Worm (Caenorhabditis elegans) whole organism, L3 larva: ENCODE results near the gene F13B12.2.
A peak's percentile ranks its signal among the peaks of the same experiment; 100 is the strongest.

Source experiments
- R02D3.7 ChIP-seq: fragments of 150-350 bp; optimal IDR thresholded peaks from 2 replicates; lab custom pipeline; 2014; ENCODE audit warnings: missing biosample characterization, missing genetic modification characterization
- ZK546.5 ChIP-seq: sonication (generic microtip); optimal IDR thresholded peaks from 2 replicates; lab custom pipeline; 2017; ENCODE audit warnings: missing biosample characterization, missing genetic modification characterization
- aly-2 ChIP-seq: fragments of 150-350 bp; optimal IDR thresholded peaks from 2 replicates; lab custom pipeline; 2014; ENCODE audit warnings: missing biosample characterization, missing genetic modification characterization
- ama-1 ChIP-seq: fragments of 150-350 bp; optimal IDR thresholded peaks from 2 replicates; lab custom pipeline; 2018
- ceh-16 ChIP-seq: sonication (generic microtip); optimal IDR thresholded peaks from 2 replicates; lab custom pipeline; 2017; ENCODE audit warnings: missing biosample characterization, missing genetic modification characterization
- ceh-28 ChIP-seq: fragments of 150-350 bp; optimal IDR thresholded peaks from 2 replicates; lab custom pipeline; 2014; ENCODE audit warnings: missing biosample characterization, missing genetic modification reagents, missing genetic modification characterization
- ceh-82 ChIP-seq: fragments of 150-350 bp; optimal IDR thresholded peaks from 2 replicates; lab custom pipeline; 2014; ENCODE audit warnings: missing biosample characterization, missing genetic modification characterization
- ceh-9 ChIP-seq: sonication (generic microtip); optimal IDR thresholded peaks from 2 replicates; lab custom pipeline; 2018; ENCODE audit warnings: missing biosample characterization, missing genetic modification characterization
- daf-12 ChIP-seq: fragments of 150-350 bp; optimal IDR thresholded peaks from 2 replicates; lab custom pipeline; 2014; ENCODE audit warnings: missing biosample characterization, missing genetic modification reagents, missing genetic modification characterization
- egl-27 ChIP-seq: sonication (generic microtip); optimal IDR thresholded peaks from 4 replicates; lab custom pipeline; 2017; ENCODE audit warnings: missing biosample characterization, missing genetic modification reagents, missing genetic modification characterization
- egl-5 ChIP-seq: fragments of 150-350 bp; optimal IDR thresholded peaks from 2 replicates; lab custom pipeline; 2017; ENCODE audit warnings: missing biosample characterization, missing genetic modification reagents, missing genetic modification characterization, inconsistent platforms
- elt-1 ChIP-seq: fragments of 150-350 bp; optimal IDR thresholded peaks from 2 replicates; lab custom pipeline; 2014; ENCODE audit warnings: missing biosample characterization, missing genetic modification characterization
- elt-2 ChIP-seq: sonication (generic microtip); optimal IDR thresholded peaks from 2 replicates; lab custom pipeline; 2016; ENCODE audit warnings: missing genetic modification reagents, mild to moderate bottlenecking, missing genetic modification characterization, missing compliant biosample characterization
- eor-1 ChIP-seq, 2 experiments: fragments of 150-350 bp; optimal IDR thresholded peaks; 2 replicates each; lab custom pipeline; 2014 to 2018; ENCODE audit warnings: missing biosample characterization in 2 of 2, missing genetic modification characterization in 2 of 2
- fkh-10 ChIP-seq: sonication (generic microtip); optimal IDR thresholded peaks from 2 replicates; lab custom pipeline; 2017; ENCODE audit warnings: missing biosample characterization, missing genetic modification reagents, missing genetic modification characterization
- fkh-2 ChIP-seq: fragments of 150-350 bp; optimal IDR thresholded peaks from 2 replicates; lab custom pipeline; 2014; ENCODE audit warnings: missing biosample characterization, missing genetic modification reagents, missing genetic modification characterization
- fos-1 ChIP-seq: fragments of 150-350 bp; optimal IDR thresholded peaks from 2 replicates; lab custom pipeline; 2014; ENCODE audit warnings: missing biosample characterization, missing genetic modification characterization
- hmg-11 ChIP-seq: sonication (generic microtip); optimal IDR thresholded peaks from 2 replicates; lab custom pipeline; 2016; ENCODE audit warnings: missing genetic modification characterization, missing compliant biosample characterization
- jun-1 ChIP-seq: fragments of 150-350 bp; optimal IDR thresholded peaks from 2 replicates; lab custom pipeline; 2014; ENCODE audit warnings: missing biosample characterization, missing genetic modification reagents, missing genetic modification characterization
- lin-15B ChIP-seq: fragments of 150-350 bp; optimal IDR thresholded peaks from 2 replicates; lab custom pipeline; 2014; ENCODE audit warnings: missing biosample characterization, missing genetic modification characterization
- lin-39 ChIP-seq: fragments of 150-350 bp; optimal IDR thresholded peaks from 2 replicates; lab custom pipeline; 2018; ENCODE audit warnings: missing biosample characterization, missing genetic modification reagents, missing genetic modification characterization
- lsy-12 ChIP-seq: sonication (generic microtip); optimal IDR thresholded peaks from 2 replicates; lab custom pipeline; 2016; ENCODE audit warnings: mild to moderate bottlenecking, missing genetic modification characterization, missing compliant biosample characterization
- mdl-1 ChIP-seq: fragments of 150-350 bp; optimal IDR thresholded peaks from 2 replicates; lab custom pipeline; 2014; ENCODE audit warnings: missing biosample characterization, missing genetic modification characterization
- mml-1 ChIP-seq: fragments of 150-350 bp; sonication (generic microtip); optimal IDR thresholded peaks from 3 replicates; lab custom pipeline; 2014; ENCODE audit warnings: missing biosample characterization, missing genetic modification characterization
- nfya-1 ChIP-seq: sonication (generic microtip); optimal IDR thresholded peaks from 2 replicates; lab custom pipeline; 2017; ENCODE audit warnings: missing genetic modification characterization, mild to moderate bottlenecking, missing compliant biosample characterization, antibody characterized with exemption, moderate library complexity; ENCODE audit not compliant: insufficient read depth
- nhr-12 ChIP-seq: fragments of 150-350 bp; optimal IDR thresholded peaks from 2 replicates; lab custom pipeline; 2014; ENCODE audit warnings: missing biosample characterization, missing genetic modification characterization
- nhr-23 ChIP-seq: fragments of 150-350 bp; optimal IDR thresholded peaks from 2 replicates; lab custom pipeline; 2014; ENCODE audit warnings: missing biosample characterization, missing genetic modification reagents, missing genetic modification characterization
- nhr-237 ChIP-seq: fragments of 150-350 bp; optimal IDR thresholded peaks from 2 replicates; lab custom pipeline; 2014; ENCODE audit warnings: missing biosample characterization, missing genetic modification characterization
- nhr-25 ChIP-seq: sonication (generic microtip); optimal IDR thresholded peaks from 2 replicates; lab custom pipeline; 2017; ENCODE audit warnings: missing biosample characterization, missing genetic modification characterization
- nhr-43 ChIP-seq: sonication (generic microtip); optimal IDR thresholded peaks from 2 replicates; lab custom pipeline; 2016; ENCODE audit warnings: mild to moderate bottlenecking, missing genetic modification characterization, missing compliant biosample characterization; ENCODE audit not compliant: poor library complexity, severe bottlenecking
- nhr-67 ChIP-seq: fragments of 150-350 bp; optimal IDR thresholded peaks from 2 replicates; lab custom pipeline; 2014; ENCODE audit warnings: missing biosample characterization, missing genetic modification characterization
- nhr-76 ChIP-seq: fragments of 150-350 bp; sonication (generic microtip); optimal IDR thresholded peaks from 5 replicates; lab custom pipeline; 2014; ENCODE audit warnings: missing biosample characterization, missing genetic modification characterization
- nhr-77 ChIP-seq: fragments of 150-350 bp; optimal IDR thresholded peaks from 2 replicates; lab custom pipeline; 2014; ENCODE audit warnings: missing biosample characterization, missing genetic modification characterization
- pha-4 ChIP-seq: fragments of 150-350 bp; optimal IDR thresholded peaks from 2 replicates; lab custom pipeline; 2014; ENCODE audit warnings: missing biosample characterization, missing genetic modification reagents, missing genetic modification characterization
- pqm-1 ChIP-seq: fragments of 150-350 bp; optimal IDR thresholded peaks from 2 replicates; lab custom pipeline; 2017; ENCODE audit warnings: missing biosample characterization, missing genetic modification characterization, inconsistent platforms
- sea-2 ChIP-seq: fragments of 150-350 bp; sonication (generic microtip); optimal IDR thresholded peaks from 4 replicates; lab custom pipeline; 2014; ENCODE audit warnings: missing biosample characterization, missing genetic modification reagents, missing genetic modification characterization
- skn-1 ChIP-seq: fragments of 150-350 bp; optimal IDR thresholded peaks from 2 replicates; lab custom pipeline; 2014; ENCODE audit warnings: missing biosample characterization, missing genetic modification characterization
- snpc-4 ChIP-seq: fragments of 150-350 bp; optimal IDR thresholded peaks from 2 replicates; lab custom pipeline; 2014; ENCODE audit warnings: missing biosample characterization, missing genetic modification characterization
- tbx-2 ChIP-seq: sonication (generic microtip); optimal IDR thresholded peaks from 2 replicates; lab custom pipeline; 2016; ENCODE audit warnings: mild to moderate bottlenecking, missing genetic modification characterization, missing compliant biosample characterization
- unc-39 ChIP-seq: sonication (generic microtip); optimal IDR thresholded peaks from 4 replicates; lab custom pipeline; 2017; ENCODE audit warnings: missing biosample characterization, missing genetic modification characterization
- unc-62 ChIP-seq: fragments of 150-350 bp; sonication (generic microtip); optimal IDR thresholded peaks from 4 replicates; lab custom pipeline; 2014; ENCODE audit warnings: missing biosample characterization, missing genetic modification reagents, missing genetic modification characterization
- zag-1 ChIP-seq: fragments of 150-350 bp; optimal IDR thresholded peaks from 2 replicates; lab custom pipeline; 2014; ENCODE audit warnings: missing biosample characterization, missing genetic modification characterization
- ztf-11 ChIP-seq: fragments of 150-350 bp; optimal IDR thresholded peaks from 2 replicates; lab custom pipeline; 2014; ENCODE audit warnings: missing biosample characterization, missing genetic modification characterization
- ztf-4 ChIP-seq: fragments of 150-350 bp; optimal IDR thresholded peaks from 2 replicates; lab custom pipeline; 2014; ENCODE audit warnings: missing biosample characterization, missing genetic modification characterization

The F13B12.2 gene

DNA sequence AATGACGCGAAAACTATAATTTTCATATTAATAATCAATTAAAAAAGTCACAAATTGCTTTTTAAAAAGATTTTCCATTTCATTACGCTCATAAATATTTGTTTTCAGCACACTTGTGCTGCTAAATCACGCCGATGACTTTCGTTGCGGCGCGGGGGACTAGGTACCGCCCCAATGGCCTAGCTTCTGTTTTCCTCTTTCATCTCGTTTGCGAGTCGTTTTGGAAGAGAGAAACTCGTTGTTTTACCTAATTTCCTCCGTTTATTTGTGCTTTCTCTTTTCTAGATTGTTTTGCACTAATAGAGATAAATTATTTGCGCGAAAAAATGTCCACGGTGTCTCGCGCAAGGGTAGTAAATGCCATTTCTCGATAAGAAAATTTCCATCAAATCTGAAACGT lies 47.9 kb downstream of the F13B12.2 start:
- TF ChIP-seq ztf-4 (tag; lab: Kevin White, UChicago): no peak
- no peak for TF ChIP-seq snpc-4 (tag; lab: Kevin White, UChicago)
- no peak for TF ChIP-seq aly-2 (tag; lab: Kevin White, UChicago)

DNA sequence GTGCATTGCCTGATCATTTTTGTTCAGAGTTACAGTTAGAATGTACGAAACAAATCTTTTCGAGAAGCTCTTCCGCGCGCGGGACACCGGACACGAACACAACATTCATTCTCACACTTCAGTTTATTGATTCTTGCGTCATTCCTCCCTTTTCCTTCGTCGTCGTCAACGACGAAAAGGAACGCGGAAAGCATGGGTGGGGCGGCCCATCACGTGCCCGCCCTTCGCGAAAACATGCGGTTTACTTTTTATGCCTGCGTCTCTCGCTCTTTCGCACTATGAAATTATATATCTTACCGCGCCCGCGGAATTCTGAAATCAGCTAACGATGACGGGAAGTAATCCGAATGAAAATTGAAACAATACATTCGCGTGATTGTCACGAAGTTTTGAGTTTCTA lies 48.3 kb downstream of the F13B12.2 start:
- TF ChIP-seq nhr-76 (no peak), tbx-2 (tag; lab: Kevin White, UChicago) (no peak), fos-1 (tag; lab: Kevin White, UChicago) (no peak), egl-27 (tag; lab: Kevin White, UChicago) (no peak), nhr-67 (tag; lab: Kevin White, UChicago) (no peak), snpc-4 (tag; lab: Kevin White, UChicago) (peak; percentile 54), fkh-2 (no peak), elt-2 (tag; lab: Kevin White, UChicago) (peak; percentile 33), unc-39 (no peak), unc-62 (no peak), nhr-77 (no peak), mml-1 (peak; percentile 49), pha-4 (tag; lab: Kevin White, UChicago) (peak; percentile 52), ztf-4 (tag; lab: Kevin White, UChicago) (peak; percentile 39), skn-1 (tag; lab: Kevin White, UChicago) (no peak), nhr-12 (tag; lab: Kevin White, UChicago) (no peak), lin-39 (peak; percentile 58), lsy-12 (tag; lab: Kevin White, UChicago) (peak; percentile 45), nfya-1 (tag; lab: Kevin White, UChicago) (peak; percentile 54), aly-2 (tag; lab: Kevin White, UChicago) (no peak), ztf-11 (tag; lab: Kevin White, UChicago) (no peak), ZK546.5 (tag; lab: Kevin White, UChicago) (no peak), nhr-43 (tag; lab: Kevin White, UChicago) (peak; percentile 81), daf-12 (no peak), ceh-9 (tag; lab: Kevin White, UChicago) (no peak), egl-5 (tag; lab: Kevin White, UChicago) (peak; percentile 82), hmg-11 (peak; percentile 47), ama-1 (lab: Kevin White, UChicago) (peak; percentile 90), ceh-82 (tag; lab: Kevin White, UChicago) (no peak), nhr-25 (tag; lab: Kevin White, UChicago) (peak; percentile 13), lin-15B (tag; lab: Kevin White, UChicago) (peak; percentile 7), pqm-1 (tag; lab: Kevin White, UChicago) (no peak), sea-2 (GFP tag; lab: Kevin White, UChicago) (no peak), ceh-16 (no peak), nhr-23 (tag; lab: Kevin White, UChicago) (peak; percentile 60), zag-1 (no peak), elt-1 (tag; lab: Kevin White, UChicago) (no peak), eor-1 (tag; optimal IDR thresholded peaks at IDR 0.05; lab: Kevin White, UChicago) (no peak), ceh-28 (tag; lab: Kevin White, UChicago) (no peak), R02D3.7 (tag; lab: Kevin White, UChicago) (no peak), fkh-10 (no peak), mdl-1 (peak; percentile 35), jun-1 (no peak), nhr-237 (no peak)
- TF ChIP-seq, all 47 proteins: peak for 16
